Worm (Caenorhabditis elegans) whole organism, L3 larva: ENCODE data around the gene W01H2.2.
A peak's percentile ranks its signal among the peaks of the same experiment; 100 is the strongest.

Experiments used
- ZK546.5 ChIP-seq: sonication (generic microtip); optimal IDR thresholded peaks from 2 replicates; lab custom pipeline; 2017; ENCODE audit warnings: missing biosample characterization, missing genetic modification characterization
- aly-2 ChIP-seq: fragments of 150-350 bp; optimal IDR thresholded peaks from 2 replicates; lab custom pipeline; 2014; ENCODE audit warnings: missing biosample characterization, missing genetic modification characterization
- ama-1 ChIP-seq: fragments of 150-350 bp; optimal IDR thresholded peaks from 2 replicates; lab custom pipeline; 2018
- ceh-28 ChIP-seq: fragments of 150-350 bp; optimal IDR thresholded peaks from 2 replicates; lab custom pipeline; 2014; ENCODE audit warnings: missing biosample characterization, missing genetic modification reagents, missing genetic modification characterization
- ceh-82 ChIP-seq: fragments of 150-350 bp; optimal IDR thresholded peaks from 2 replicates; lab custom pipeline; 2014; ENCODE audit warnings: missing biosample characterization, missing genetic modification characterization
- ceh-9 ChIP-seq: sonication (generic microtip); optimal IDR thresholded peaks from 2 replicates; lab custom pipeline; 2018; ENCODE audit warnings: missing biosample characterization, missing genetic modification characterization
- daf-12 ChIP-seq: fragments of 150-350 bp; optimal IDR thresholded peaks from 2 replicates; lab custom pipeline; 2014; ENCODE audit warnings: missing biosample characterization, missing genetic modification reagents, missing genetic modification characterization
- egl-27 ChIP-seq: sonication (generic microtip); optimal IDR thresholded peaks from 4 replicates; lab custom pipeline; 2017; ENCODE audit warnings: missing biosample characterization, missing genetic modification reagents, missing genetic modification characterization
- egl-5 ChIP-seq: fragments of 150-350 bp; optimal IDR thresholded peaks from 2 replicates; lab custom pipeline; 2017; ENCODE audit warnings: missing biosample characterization, missing genetic modification reagents, missing genetic modification characterization, inconsistent platforms
- elt-1 ChIP-seq: fragments of 150-350 bp; optimal IDR thresholded peaks from 2 replicates; lab custom pipeline; 2014; ENCODE audit warnings: missing biosample characterization, missing genetic modification characterization
- elt-2 ChIP-seq: sonication (generic microtip); optimal IDR thresholded peaks from 2 replicates; lab custom pipeline; 2016; ENCODE audit warnings: missing genetic modification reagents, mild to moderate bottlenecking, missing genetic modification characterization, missing compliant biosample characterization
- elt-3 ChIP-seq, 3 experiments: fragments of 150-350 bp in 1 of 3; sonication (generic microtip) in 2 of 3; optimal IDR thresholded peaks; 2 replicates in 2 of 3; 4 replicates in 1 of 3; lab custom pipeline; 2014 to 2017; ENCODE audit warnings: missing biosample characterization in 3 of 3, missing genetic modification characterization in 3 of 3
- eor-1 ChIP-seq, 2 experiments: fragments of 150-350 bp; optimal IDR thresholded peaks; 2 replicates each; lab custom pipeline; 2014 to 2018; ENCODE audit warnings: missing biosample characterization in 2 of 2, missing genetic modification characterization in 2 of 2
- fkh-10 ChIP-seq: sonication (generic microtip); optimal IDR thresholded peaks from 2 replicates; lab custom pipeline; 2017; ENCODE audit warnings: missing biosample characterization, missing genetic modification reagents, missing genetic modification characterization
- fkh-2 ChIP-seq: fragments of 150-350 bp; optimal IDR thresholded peaks from 2 replicates; lab custom pipeline; 2014; ENCODE audit warnings: missing biosample characterization, missing genetic modification reagents, missing genetic modification characterization
- fos-1 ChIP-seq: fragments of 150-350 bp; optimal IDR thresholded peaks from 2 replicates; lab custom pipeline; 2014; ENCODE audit warnings: missing biosample characterization, missing genetic modification characterization
- hmg-11 ChIP-seq: sonication (generic microtip); optimal IDR thresholded peaks from 2 replicates; lab custom pipeline; 2016; ENCODE audit warnings: missing genetic modification characterization, missing compliant biosample characterization
- jun-1 ChIP-seq: fragments of 150-350 bp; optimal IDR thresholded peaks from 2 replicates; lab custom pipeline; 2014; ENCODE audit warnings: missing biosample characterization, missing genetic modification reagents, missing genetic modification characterization
- lin-39 ChIP-seq: fragments of 150-350 bp; optimal IDR thresholded peaks from 2 replicates; lab custom pipeline; 2018; ENCODE audit warnings: missing biosample characterization, missing genetic modification reagents, missing genetic modification characterization
- lsy-12 ChIP-seq: sonication (generic microtip); optimal IDR thresholded peaks from 2 replicates; lab custom pipeline; 2016; ENCODE audit warnings: mild to moderate bottlenecking, missing genetic modification characterization, missing compliant biosample characterization
- mdl-1 ChIP-seq: fragments of 150-350 bp; optimal IDR thresholded peaks from 2 replicates; lab custom pipeline; 2014; ENCODE audit warnings: missing biosample characterization, missing genetic modification characterization
- mml-1 ChIP-seq: fragments of 150-350 bp; sonication (generic microtip); optimal IDR thresholded peaks from 3 replicates; lab custom pipeline; 2014; ENCODE audit warnings: missing biosample characterization, missing genetic modification characterization
- nfya-1 ChIP-seq: sonication (generic microtip); optimal IDR thresholded peaks from 2 replicates; lab custom pipeline; 2017; ENCODE audit warnings: missing genetic modification characterization, mild to moderate bottlenecking, missing compliant biosample characterization, antibody characterized with exemption, moderate library complexity; ENCODE audit not compliant: insufficient read depth
- nhr-11 ChIP-seq: fragments of 150-350 bp; optimal IDR thresholded peaks from 2 replicates; lab custom pipeline; 2014; ENCODE audit warnings: missing biosample characterization, missing genetic modification characterization
- nhr-23 ChIP-seq: fragments of 150-350 bp; optimal IDR thresholded peaks from 2 replicates; lab custom pipeline; 2014; ENCODE audit warnings: missing biosample characterization, missing genetic modification reagents, missing genetic modification characterization
- nhr-237 ChIP-seq: fragments of 150-350 bp; optimal IDR thresholded peaks from 2 replicates; lab custom pipeline; 2014; ENCODE audit warnings: missing biosample characterization, missing genetic modification characterization
- nhr-25 ChIP-seq: sonication (generic microtip); optimal IDR thresholded peaks from 2 replicates; lab custom pipeline; 2017; ENCODE audit warnings: missing biosample characterization, missing genetic modification characterization
- nhr-28 ChIP-seq: fragments of 150-350 bp; optimal IDR thresholded peaks from 2 replicates; lab custom pipeline; 2014; ENCODE audit warnings: missing biosample characterization, missing genetic modification characterization
- nhr-43 ChIP-seq: sonication (generic microtip); optimal IDR thresholded peaks from 2 replicates; lab custom pipeline; 2016; ENCODE audit warnings: mild to moderate bottlenecking, missing genetic modification characterization, missing compliant biosample characterization; ENCODE audit not compliant: poor library complexity, severe bottlenecking
- nhr-67 ChIP-seq: fragments of 150-350 bp; optimal IDR thresholded peaks from 2 replicates; lab custom pipeline; 2014; ENCODE audit warnings: missing biosample characterization, missing genetic modification characterization
- nhr-76 ChIP-seq: fragments of 150-350 bp; sonication (generic microtip); optimal IDR thresholded peaks from 5 replicates; lab custom pipeline; 2014; ENCODE audit warnings: missing biosample characterization, missing genetic modification characterization
- pha-4 ChIP-seq: fragments of 150-350 bp; optimal IDR thresholded peaks from 2 replicates; lab custom pipeline; 2014; ENCODE audit warnings: missing biosample characterization, missing genetic modification reagents, missing genetic modification characterization
- pqm-1 ChIP-seq: fragments of 150-350 bp; optimal IDR thresholded peaks from 2 replicates; lab custom pipeline; 2017; ENCODE audit warnings: missing biosample characterization, missing genetic modification characterization, inconsistent platforms
- sea-2 ChIP-seq: fragments of 150-350 bp; sonication (generic microtip); optimal IDR thresholded peaks from 4 replicates; lab custom pipeline; 2014; ENCODE audit warnings: missing biosample characterization, missing genetic modification reagents, missing genetic modification characterization
- skn-1 ChIP-seq: fragments of 150-350 bp; optimal IDR thresholded peaks from 2 replicates; lab custom pipeline; 2014; ENCODE audit warnings: missing biosample characterization, missing genetic modification characterization
- snpc-4 ChIP-seq: fragments of 150-350 bp; optimal IDR thresholded peaks from 2 replicates; lab custom pipeline; 2014; ENCODE audit warnings: missing biosample characterization, missing genetic modification characterization
- tbx-2 ChIP-seq: sonication (generic microtip); optimal IDR thresholded peaks from 2 replicates; lab custom pipeline; 2016; ENCODE audit warnings: mild to moderate bottlenecking, missing genetic modification characterization, missing compliant biosample characterization
- unc-39 ChIP-seq: sonication (generic microtip); optimal IDR thresholded peaks from 4 replicates; lab custom pipeline; 2017; ENCODE audit warnings: missing biosample characterization, missing genetic modification characterization
- unc-62 ChIP-seq: fragments of 150-350 bp; sonication (generic microtip); optimal IDR thresholded peaks from 4 replicates; lab custom pipeline; 2014; ENCODE audit warnings: missing biosample characterization, missing genetic modification reagents, missing genetic modification characterization
- zag-1 ChIP-seq: fragments of 150-350 bp; optimal IDR thresholded peaks from 2 replicates; lab custom pipeline; 2014; ENCODE audit warnings: missing biosample characterization, missing genetic modification characterization
- ztf-11 ChIP-seq: fragments of 150-350 bp; optimal IDR thresholded peaks from 2 replicates; lab custom pipeline; 2014; ENCODE audit warnings: missing biosample characterization, missing genetic modification characterization
- ztf-4 ChIP-seq: fragments of 150-350 bp; optimal IDR thresholded peaks from 2 replicates; lab custom pipeline; 2014; ENCODE audit warnings: missing biosample characterization, missing genetic modification characterization

W01H2.2 gene

DNA sequence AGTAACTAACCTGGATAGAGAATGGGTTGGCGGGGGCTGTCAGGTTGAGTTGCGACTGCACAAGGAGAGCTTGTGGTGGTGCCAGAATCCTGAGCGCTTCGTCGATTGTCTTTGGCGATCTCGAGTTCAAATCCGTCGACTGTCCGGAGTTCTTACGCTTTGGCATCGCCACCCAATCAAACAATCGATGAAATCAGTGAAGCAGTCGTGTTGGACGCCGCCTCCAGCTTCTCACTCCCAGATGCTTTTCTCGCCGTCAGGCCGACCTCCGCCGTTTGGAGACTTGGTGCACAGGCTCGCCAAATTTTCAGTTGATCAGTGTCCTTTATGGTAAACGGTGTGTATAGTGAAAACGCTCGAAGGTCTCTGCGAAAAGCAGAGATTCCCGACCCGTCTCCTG lies 1.4 kb downstream of the W01H2.2 start, which contains the start of the genes F20B6.10 and hpk-1:
F20B6.10 (minus strand) TSS at position 303 of the 400 bp plus-strand sequence.
hpk-1 (minus strand) TSS at position 397 of the 400 bp plus-strand sequence.
- no peak for TF ChIP-seq nhr-28 (tag; lab: Kevin White, UChicago)
- TF ChIP-seq nhr-11 (tag; lab: Kevin White, UChicago): no peak
- no peak for TF ChIP-seq unc-39 (tag; lab: Kevin White, UChicago)
- no peak for TF ChIP-seq elt-1
- no peak for TF ChIP-seq zag-1 (tag; lab: Kevin White, UChicago)
- TF ChIP-seq ama-1 (lab: Kevin White, UChicago): no peak
- TF ChIP-seq nfya-1: no peak
- no peak for TF ChIP-seq ceh-28 (tag; lab: Kevin White, UChicago)
- TF ChIP-seq ztf-4 (tag; lab: Kevin White, UChicago): no peak
- no peak for TF ChIP-seq ztf-11
- no peak for TF ChIP-seq mml-1 (tag; lab: Kevin White, UChicago)

DNA sequence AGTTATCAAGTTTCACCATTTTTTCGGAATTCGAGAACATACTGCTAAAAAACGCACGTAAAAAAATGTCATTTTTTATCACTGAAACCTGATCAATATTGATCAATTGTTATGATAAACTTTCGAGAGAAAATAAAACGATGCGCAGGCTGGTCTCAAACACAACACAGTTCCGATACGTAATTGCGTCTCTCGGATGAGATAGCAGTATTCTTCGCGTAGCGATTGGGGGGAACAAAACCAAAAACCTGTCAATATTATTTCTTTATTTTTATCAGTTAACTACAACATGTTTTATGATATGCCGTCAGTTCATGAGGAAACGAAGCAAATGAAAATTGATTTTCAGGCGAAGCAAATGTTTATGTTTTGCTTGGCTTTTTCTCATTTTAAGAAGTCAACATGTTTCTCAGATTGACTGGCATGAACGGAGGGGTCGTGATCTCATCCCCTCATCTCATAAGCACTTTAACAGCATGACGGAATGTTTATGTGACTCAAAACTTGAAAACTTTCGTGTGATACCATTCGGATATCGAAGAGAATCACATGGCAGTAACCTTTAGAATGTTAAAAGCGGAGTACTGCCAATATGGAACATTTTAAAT lies 2.7 kb downstream of the W01H2.2 start:
- TF ChIP-seq pqm-1 (tag; lab: Kevin White, UChicago) (peak; percentile 46), ceh-28 (tag; lab: Kevin White, UChicago) (peak; percentile 16), nhr-23 (tag; lab: Kevin White, UChicago) (peak; percentile 32), egl-5 (tag; lab: Kevin White, UChicago) (peak; percentile 11), pha-4 (peak; percentile 22), nhr-237 (tag; lab: Kevin White, UChicago) (no peak), fkh-10 (GFP tag; lab: Kevin White, UChicago) (no peak), elt-2 (tag; lab: Kevin White, UChicago) (peak; percentile 85), eor-1 (tag; optimal IDR thresholded peaks at IDR 0.05; lab: Kevin White, UChicago) (no peak)

DNA sequence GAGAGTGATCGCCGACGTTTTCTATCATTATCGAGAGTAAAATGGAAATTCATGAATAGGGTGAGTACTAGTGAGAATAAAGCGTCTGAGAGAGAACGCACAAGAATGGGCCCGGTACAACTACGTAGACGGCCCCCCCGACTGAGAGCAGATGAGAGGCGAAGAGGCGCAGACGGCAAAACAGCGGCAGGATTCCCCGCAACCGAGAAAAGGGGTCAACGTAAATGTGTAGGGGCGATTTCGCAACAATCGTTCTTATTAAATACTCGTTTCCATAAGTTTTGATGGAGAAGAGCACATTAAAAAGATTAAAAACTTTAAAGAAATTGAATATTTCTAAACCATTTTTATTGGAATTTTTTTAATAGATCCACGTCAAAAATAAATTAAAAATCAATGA lies 3.6 kb downstream of the W01H2.2 start:
- TF ChIP-seq pha-4 (peak; percentile 15), unc-62 (GFP tag; lab: Kevin White, UChicago) (no peak), skn-1 (tag; lab: Kevin White, UChicago) (no peak), nhr-237 (tag; lab: Kevin White, UChicago) (no peak), nhr-67 (tag; lab: Kevin White, UChicago) (no peak), ceh-9 (tag; lab: Kevin White, UChicago) (no peak), lin-39 (tag; lab: Kevin White, UChicago) (no peak), ZK546.5 (no peak), fkh-10 (GFP tag; lab: Kevin White, UChicago) (no peak), snpc-4 (tag; lab: Kevin White, UChicago) (peak; percentile 7), sea-2 (GFP tag; lab: Kevin White, UChicago) (no peak), hmg-11 (peak; percentile 37), nhr-43 (tag; lab: Kevin White, UChicago) (peak; percentile 38), lsy-12 (tag; lab: Kevin White, UChicago) (no peak), nfya-1 (peak; percentile 63), nhr-76 (no peak), elt-2 (tag; lab: Kevin White, UChicago) (no peak), nhr-23 (tag; lab: Kevin White, UChicago) (peak; percentile 52)

DNA sequence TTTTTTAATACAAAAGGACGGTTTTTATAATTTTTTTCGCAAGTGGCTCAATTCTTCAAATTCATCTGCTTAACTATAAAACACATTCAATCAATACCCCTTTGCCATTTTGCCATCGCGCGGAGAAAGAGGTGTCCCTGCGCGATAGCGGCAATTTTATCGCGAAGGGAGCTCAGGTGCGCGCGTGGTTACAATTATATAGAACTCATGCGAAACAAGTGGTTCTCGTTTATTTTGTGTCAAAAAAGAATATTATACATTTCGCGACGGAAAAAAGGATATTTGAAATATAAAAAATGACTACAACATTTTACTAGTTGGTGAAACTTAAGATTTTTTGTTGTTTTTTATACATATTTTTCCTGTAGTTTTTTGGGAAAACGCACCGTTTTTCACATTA lies 9.1 kb downstream of the W01H2.2 start:
- TF ChIP-seq nhr-67 (tag; lab: Kevin White, UChicago) (peak; percentile 58), aly-2 (tag; lab: Kevin White, UChicago) (peak; percentile 97), eor-1 (tag; optimal IDR thresholded peaks at IDR 0.05; lab: Kevin White, UChicago) (peak in 1 of 2 experiments; percentile 76), tbx-2 (tag; lab: Kevin White, UChicago) (peak; percentile 99), ama-1 (lab: Kevin White, UChicago) (peak; percentile 68), ceh-82 (tag; lab: Kevin White, UChicago) (peak; percentile 99), nhr-76 (peak; percentile 93), elt-3 (tag; optimal IDR thresholded peaks at IDR 0.05; lab: Kevin White, UChicago) (peak; percentile 59 to 98 (median 94)), jun-1 (tag; lab: Kevin White, UChicago) (peak; percentile 100), skn-1 (tag; lab: Kevin White, UChicago) (peak; percentile 93), daf-12 (tag; lab: Kevin White, UChicago) (peak; percentile 93), sea-2 (GFP tag; lab: Kevin White, UChicago) (no peak), hmg-11 (peak; percentile 91), pha-4 (peak; percentile 98), ceh-9 (tag; lab: Kevin White, UChicago) (peak; percentile 95), fkh-2 (tag; lab: Kevin White, UChicago) (peak; percentile 88), egl-27 (tag; lab: Kevin White, UChicago) (peak; percentile 97), mml-1 (tag; lab: Kevin White, UChicago) (no peak), nhr-25 (tag; lab: Kevin White, UChicago) (peak; percentile 98), nhr-23 (tag; lab: Kevin White, UChicago) (peak; percentile 99), lsy-12 (tag; lab: Kevin White, UChicago) (peak; percentile 97), snpc-4 (tag; lab: Kevin White, UChicago) (peak; percentile 96), nhr-237 (tag; lab: Kevin White, UChicago) (peak; percentile 93), mdl-1 (tag; lab: Kevin White, UChicago) (peak; percentile 73), egl-5 (tag; lab: Kevin White, UChicago) (peak; percentile 99), nhr-28 (tag; lab: Kevin White, UChicago) (peak; percentile 87), ztf-4 (tag; lab: Kevin White, UChicago) (peak; percentile 94), elt-2 (tag; lab: Kevin White, UChicago) (peak; percentile 86), ztf-11 (peak; percentile 70), fos-1 (tag; lab: Kevin White, UChicago) (peak; percentile 94), nhr-11 (tag; lab: Kevin White, UChicago) (peak; percentile 97), ZK546.5 (peak; percentile 62)
